Worm (Caenorhabditis elegans) whole organism, L1 larva: Measurements from ENCODE around the gene dmd-6.

Experiments used
- C16A3.4 ChIP-seq: fragments of 150-350 bp; optimal IDR thresholded peaks from 2 replicates; lab custom pipeline; 2014; ENCODE audit warnings: missing biosample characterization, missing genetic modification characterization
- C34B4.2 ChIP-seq: sonication (generic microtip); optimal IDR thresholded peaks from 2 replicates; lab custom pipeline; 2017; ENCODE audit warnings: mild to moderate bottlenecking, missing genetic modification characterization, missing compliant biosample characterization
- aha-1 ChIP-seq: fragments of 150-350 bp; optimal IDR thresholded peaks from 2 replicates; lab custom pipeline; 2014; ENCODE audit warnings: missing biosample characterization, missing genetic modification characterization
- blmp-1 ChIP-seq: fragments of 150-350 bp; optimal IDR thresholded peaks from 2 replicates; lab custom pipeline; 2014; ENCODE audit warnings: missing biosample characterization, missing genetic modification characterization
- ceh-88 ChIP-seq: fragments of 200-800 bp; sonication (Bioruptor generic); IDR thresholded peaks from 2 replicates; pipeline ENCODE4 v1.3.6; 2022; ENCODE audit warnings: missing genetic modification characterization, missing compliant biosample characterization
- ces-1 ChIP-seq: fragments of 150-350 bp; optimal IDR thresholded peaks from 2 replicates; lab custom pipeline; 2014; ENCODE audit warnings: missing biosample characterization, missing genetic modification reagents, missing genetic modification characterization
- dpl-1 ChIP-seq, 3 experiments: fragments of 150-350 bp in 2 of 3; sonication (generic microtip) in 1 of 3; optimal IDR thresholded peaks; 2 replicates each; lab custom pipeline; 2014 to 2017; ENCODE audit warnings: missing biosample characterization in 3 of 3, missing genetic modification characterization in 3 of 3, missing genetic modification reagents in 3 of 3
- dsc-1 ChIP-seq: sonication (generic microtip); optimal IDR thresholded peaks from 2 replicates; lab custom pipeline; 2016; ENCODE audit warnings: mild to moderate bottlenecking, missing genetic modification characterization, missing compliant biosample characterization
- efl-1 ChIP-seq, 4 experiments: fragments of 150-350 bp; optimal IDR thresholded peaks in 3 of 4; peaks in 1 of 4; 1 replicate in 1 of 4; 2 replicates in 3 of 4; lab custom pipeline; 2014; ENCODE audit warnings: missing biosample characterization in 2 of 4, missing genetic modification characterization in 2 of 4, missing genetic modification reagents in 2 of 4
- egl-27 ChIP-seq, 2 experiments: fragments of 150-350 bp in 1 of 2; sonication (generic microtip); optimal IDR thresholded peaks; 3 replicates each; lab custom pipeline; 2017 to 2018; ENCODE audit warnings: missing biosample characterization in 2 of 2, missing genetic modification characterization in 2 of 2, missing genetic modification reagents in 2 of 2
- elt-2 ChIP-seq: sonication (generic microtip); optimal IDR thresholded peaks from 2 replicates; lab custom pipeline; 2016; ENCODE audit warnings: missing genetic modification characterization, mild to moderate bottlenecking, inconsistent platforms, missing compliant biosample characterization, missing genetic modification reagents
- elt-3 ChIP-seq, 6 experiments: fragments of 150-350 bp in 1 of 6; sonication (generic microtip); optimal IDR thresholded peaks; 2 replicates each; lab custom pipeline; 2017 to 2018; ENCODE audit warnings: missing biosample characterization in 6 of 6, missing genetic modification characterization in 6 of 6, inconsistent platforms in 1 of 6
- fkh-4 ChIP-seq: sonication (generic microtip); optimal IDR thresholded peaks from 2 replicates; lab custom pipeline; 2016; ENCODE audit warnings: missing compliant biosample characterization, missing genetic modification characterization, borderline replicate concordance
- grh-1 ChIP-seq: fragments of 200-800 bp; sonication (Bioruptor generic); IDR thresholded peaks from 2 replicates; pipeline ENCODE4 v1.3.6; 2022; ENCODE audit warnings: missing genetic modification reagents, missing genetic modification characterization, missing compliant biosample characterization
- hlh-4 ChIP-seq: sonication (generic microtip); optimal IDR thresholded peaks from 2 replicates; lab custom pipeline; 2016; ENCODE audit warnings: mild to moderate bottlenecking, missing genetic modification characterization, missing compliant biosample characterization
- hpl-2 ChIP-seq: fragments of 150-350 bp; optimal IDR thresholded peaks from 2 replicates; lab custom pipeline; 2014; ENCODE audit warnings: missing biosample characterization, missing genetic modification reagents, missing genetic modification characterization
- isw-1 ChIP-seq: fragments of 200-800 bp; sonication (Bioruptor generic); IDR thresholded peaks from 2 replicates; pipeline ENCODE4 v1.3.6; 2022; ENCODE audit warnings: missing genetic modification characterization, missing compliant biosample characterization
- lin-13 ChIP-seq: fragments of 150-350 bp; optimal IDR thresholded peaks from 2 replicates; lab custom pipeline; 2014; ENCODE audit warnings: missing biosample characterization, missing genetic modification reagents, missing genetic modification characterization
- lin-14 ChIP-seq: fragments of 200-800 bp; sonication (Bioruptor generic); optimal IDR thresholded peaks from 2 replicates; lab custom pipeline; 2018; ENCODE audit warnings: mild to moderate bottlenecking, missing genetic modification characterization, moderate library complexity, missing compliant biosample characterization
- lin-35 ChIP-seq, 2 experiments: fragments of 150-350 bp; optimal IDR thresholded peaks; 2 replicates each; lab custom pipeline; 2014; ENCODE audit warnings: missing biosample characterization in 2 of 2, missing genetic modification characterization in 2 of 2, missing genetic modification reagents in 2 of 2
- lin-39 ChIP-seq: fragments of 150-350 bp; optimal IDR thresholded peaks from 2 replicates; lab custom pipeline; 2014; ENCODE audit warnings: missing biosample characterization, missing genetic modification reagents, missing genetic modification characterization
- lsy-2 ChIP-seq, 2 experiments: fragments of 150-350 bp; optimal IDR thresholded peaks; 2 replicates each; lab custom pipeline; 2014; ENCODE audit warnings: missing biosample characterization in 2 of 2, missing genetic modification characterization in 2 of 2
- mab-9 ChIP-seq: fragments of 200-800 bp; sonication (Bioruptor generic); IDR thresholded peaks from 2 replicates; pipeline ENCODE4 v1.3.6; 2022; ENCODE audit warnings: missing genetic modification reagents, missing genetic modification characterization, missing compliant biosample characterization
- mdl-1 ChIP-seq, 2 experiments: fragments of 150-350 bp; optimal IDR thresholded peaks; 2 replicates each; lab custom pipeline; 2014 to 2017; ENCODE audit warnings: missing biosample characterization in 2 of 2, missing genetic modification characterization in 2 of 2, inconsistent platforms in 1 of 2
- mef-2 ChIP-seq: fragments of 150-350 bp; optimal IDR thresholded peaks from 2 replicates; lab custom pipeline; 2014; ENCODE audit warnings: missing biosample characterization, missing genetic modification characterization
- mep-1 ChIP-seq: fragments of 150-350 bp; optimal IDR thresholded peaks from 2 replicates; lab custom pipeline; 2014; ENCODE audit warnings: missing biosample characterization, missing genetic modification characterization
- nhr-19 ChIP-seq: fragments of 200-800 bp; sonication (Bioruptor generic); conservative IDR thresholded peaks from 2 replicates; pipeline ENCODE4 v1.3.6; 2022; ENCODE audit warnings: missing genetic modification characterization, missing compliant biosample characterization
- nhr-20 ChIP-seq: sonication (generic microtip); optimal IDR thresholded peaks from 2 replicates; lab custom pipeline; 2016; ENCODE audit warnings: mild to moderate bottlenecking, missing genetic modification characterization, missing compliant biosample characterization
- nhr-237 ChIP-seq: fragments of 150-350 bp; optimal IDR thresholded peaks from 2 replicates; lab custom pipeline; 2014; ENCODE audit warnings: missing biosample characterization, missing genetic modification characterization
- nhr-47 ChIP-seq: sonication (generic microtip); optimal IDR thresholded peaks from 2 replicates; lab custom pipeline; 2016; ENCODE audit warnings: mild to moderate bottlenecking, missing genetic modification characterization, moderate library complexity, missing compliant biosample characterization
- nhr-71 ChIP-seq: sonication (generic microtip); optimal IDR thresholded peaks from 2 replicates; lab custom pipeline; 2016; ENCODE audit warnings: mild to moderate bottlenecking, missing genetic modification characterization, moderate library complexity, missing compliant biosample characterization
- nhr-85 ChIP-seq: sonication (generic microtip); peaks from one replicate; lab custom pipeline; 2016; ENCODE audit warnings: missing genetic modification characterization, inconsistent platforms, missing compliant biosample characterization
- pax-3 ChIP-seq: fragments of 200-800 bp; sonication (Bioruptor generic); optimal IDR thresholded peaks from 2 replicates; lab custom pipeline; 2018; ENCODE audit warnings: mild to moderate bottlenecking, missing genetic modification characterization, moderate library complexity, missing compliant biosample characterization
- rnt-1 ChIP-seq: sonication (generic microtip); optimal IDR thresholded peaks from 2 replicates; lab custom pipeline; 2016; ENCODE audit warnings: mild to moderate bottlenecking, missing genetic modification characterization, moderate library complexity, missing compliant biosample characterization
- snpc-4 ChIP-seq: fragments of 150-350 bp; optimal IDR thresholded peaks from 2 replicates; lab custom pipeline; 2014; ENCODE audit warnings: missing biosample characterization, missing genetic modification characterization
- snu-23 ChIP-seq: sonication (generic microtip); optimal IDR thresholded peaks from 2 replicates; lab custom pipeline; 2016; ENCODE audit warnings: missing genetic modification characterization, missing compliant biosample characterization
- swsn-7 ChIP-seq: sonication (generic microtip); optimal IDR thresholded peaks from 2 replicates; lab custom pipeline; 2016; ENCODE audit warnings: missing genetic modification characterization, missing compliant biosample characterization
- tbx-2 ChIP-seq: sonication (generic microtip); optimal IDR thresholded peaks from 2 replicates; lab custom pipeline; 2016; ENCODE audit warnings: missing genetic modification characterization, missing compliant biosample characterization
- unc-30 ChIP-seq: sonication (generic microtip); optimal IDR thresholded peaks from 2 replicates; lab custom pipeline; 2017; ENCODE audit warnings: missing biosample characterization, missing genetic modification characterization
- unc-62 ChIP-seq: fragments of 150-350 bp; optimal IDR thresholded peaks from 2 replicates; lab custom pipeline; 2014; ENCODE audit warnings: missing biosample characterization, missing genetic modification reagents, missing genetic modification characterization
- unc-86 ChIP-seq: sonication (generic microtip); optimal IDR thresholded peaks from 2 replicates; lab custom pipeline; 2016; ENCODE audit warnings: missing genetic modification characterization, missing compliant biosample characterization
- vab-15 ChIP-seq: sonication (generic microtip); optimal IDR thresholded peaks from 2 replicates; lab custom pipeline; 2017; ENCODE audit warnings: missing genotype, mild to moderate bottlenecking, missing genetic modification characterization, missing compliant biosample characterization
- xbp-1 ChIP-seq: sonication (generic microtip); optimal IDR thresholded peaks from 2 replicates; lab custom pipeline; 2016; ENCODE audit warnings: missing genetic modification characterization, missing compliant biosample characterization
- zag-1 ChIP-seq: fragments of 150-350 bp; optimal IDR thresholded peaks from 2 replicates; lab custom pipeline; 2014; ENCODE audit warnings: missing biosample characterization, missing genetic modification characterization
- ztf-4 ChIP-seq: fragments of 150-350 bp; optimal IDR thresholded peaks from 2 replicates; lab custom pipeline; 2014; ENCODE audit warnings: missing biosample characterization, missing genetic modification characterization

dmd-6 gene

DNA sequence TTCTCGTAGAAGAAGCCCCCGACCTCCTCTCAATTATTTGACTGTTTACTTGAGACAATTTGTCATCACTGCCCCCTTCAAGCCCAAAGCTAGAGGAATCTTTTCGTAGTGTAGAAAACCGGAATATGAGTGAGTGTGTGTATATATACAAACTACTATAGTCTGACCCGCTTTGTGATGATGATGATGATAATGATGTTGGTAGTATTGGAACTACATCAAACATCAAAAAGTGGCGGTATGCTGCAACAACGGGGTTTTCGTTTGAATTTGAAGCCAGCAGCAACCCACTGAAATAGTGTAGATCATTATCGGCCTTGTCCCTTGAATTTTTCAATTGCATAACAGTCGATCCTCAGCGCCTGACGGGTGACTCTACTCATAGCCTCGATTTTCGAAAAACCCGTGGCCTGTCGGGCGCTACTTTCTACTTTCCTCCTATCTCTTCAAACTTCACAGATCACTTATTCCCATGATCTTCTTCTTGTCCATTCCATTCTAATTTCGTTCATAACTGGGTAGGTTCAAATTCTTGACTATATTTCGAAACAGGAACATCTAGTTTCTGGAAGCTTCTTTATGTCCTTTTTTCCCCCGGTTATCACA, 4.4 kb upstream of the dmd-6 start:
- TF ChIP-seq mdl-1 (tag; optimal IDR thresholded peaks at IDR 0.05; lab: Kevin White, UChicago) (peak in 1 of 2 experiments; percentile 2), hpl-2 (GFP tag; lab: Kevin White, UChicago) (no peak), nhr-237 (tag; lab: Kevin White, UChicago) (no peak), dsc-1 (tag; lab: Kevin White, UChicago) (no peak), unc-62 (GFP tag; lab: Kevin White, UChicago) (no peak), dpl-1 (GFP tag; optimal IDR thresholded peaks at IDR 0.05; lab: Kevin White, UChicago) (peak in 1 of 3 experiments; percentile 9), lin-13 (GFP tag; lab: Kevin White, UChicago) (peak; percentile 41), snu-23 (GFP tag; lab: Kevin White, UChicago) (peak; percentile 53), aha-1 (tag; lab: Kevin White, UChicago) (peak; percentile 6), rnt-1 (tag; lab: Kevin White, UChicago) (peak; percentile 52), lin-35 (GFP tag; optimal IDR thresholded peaks at IDR 0.05; lab: Kevin White, UChicago) (peak; percentile 1 to 26), vab-15 (tag; lab: Kevin White, UChicago) (no peak), egl-27 (tag; optimal IDR thresholded peaks at IDR 0.05; lab: Kevin White, UChicago) (no peak), lin-14 (GFP tag; lab: Kevin White, UChicago) (peak; percentile 29), ces-1 (GFP tag; lab: Kevin White, UChicago) (no peak), swsn-7 (tag; lab: Kevin White, UChicago) (peak; percentile 15), nhr-19 (GFP tag; lab: Robert Waterston, UW) (no peak; the same call in 1 of the 2 replicates), nhr-71 (peak; percentile 34), efl-1 (optimal IDR thresholded peaks at IDR 0.05; lab: Kevin White, UChicago) (no peak), efl-1 (GFP tag; optimal IDR thresholded peaks at IDR 0.05 in 1 of 2; lab: Kevin White, UChicago) (peak in 1 of 2 experiments; percentile 28), nhr-85 (tag; lab: Kevin White, UChicago) (peak; percentile 83), elt-3 (tag; optimal IDR thresholded peaks at IDR 0.05; lab: Kevin White, UChicago) (peak in 3 of 6 experiments; percentile 14 to 71 (median 39)), nhr-20 (tag; lab: Kevin White, UChicago) (peak; percentile 81), fkh-4 (tag; lab: Kevin White, UChicago) (no peak), snpc-4 (tag; lab: Kevin White, UChicago) (peak; percentile 95)
- TF ChIP-seq, all 84 proteins: peak for 15

DNA sequence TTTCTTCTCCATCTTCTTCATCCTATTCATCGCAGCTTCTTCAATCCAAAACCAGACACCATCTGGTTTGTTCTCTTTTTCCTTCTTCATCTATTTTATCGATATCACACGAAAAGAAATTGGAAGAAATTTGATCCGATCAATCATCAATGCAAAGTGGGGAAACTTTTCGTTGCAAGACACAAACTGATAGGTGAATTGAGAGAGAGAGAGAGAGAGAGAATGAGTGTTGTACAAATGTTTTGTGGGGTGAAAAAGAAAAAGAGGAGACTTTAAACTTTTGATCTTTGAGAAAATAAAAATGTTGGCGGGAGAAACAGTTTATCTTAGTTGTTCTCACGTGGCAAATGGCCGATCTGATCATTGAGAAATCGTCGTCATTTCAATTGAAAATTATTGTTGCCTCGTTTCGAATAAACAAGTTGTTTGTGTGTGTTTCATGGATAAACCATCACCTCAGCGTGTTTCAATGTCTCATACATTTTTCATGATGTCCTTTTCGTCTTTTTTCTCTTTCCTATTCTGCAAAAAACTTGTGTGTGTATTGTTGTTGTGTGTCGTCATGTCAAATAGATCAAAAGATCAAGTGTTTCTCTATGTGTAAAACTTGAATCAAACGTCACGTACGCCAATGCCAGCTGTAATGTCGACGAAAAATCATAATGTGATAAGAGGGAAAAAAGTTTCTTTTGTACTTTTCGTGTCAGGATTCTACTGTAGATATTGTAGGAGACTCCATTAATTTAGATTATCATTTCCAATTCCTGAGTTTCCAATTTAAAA, 3.7 kb upstream of the dmd-6 start:
- TF ChIP-seq mep-1 (tag; lab: Kevin White, UChicago) (peak; percentile 14), lin-39 (tag; lab: Kevin White, UChicago) (peak; percentile 14), lin-35 (GFP tag; optimal IDR thresholded peaks at IDR 0.05; lab: Kevin White, UChicago) (peak; percentile 35 to 37), unc-30 (tag; lab: Kevin White, UChicago) (no peak), ztf-4 (tag; lab: Kevin White, UChicago) (peak; percentile 34), nhr-19 (GFP tag; lab: Robert Waterston, UW) (peak; percentile 71), hlh-4 (no peak), lin-14 (GFP tag; lab: Kevin White, UChicago) (peak; percentile 82), isw-1 (GFP tag; lab: Robert Waterston, UW) (no peak), dpl-1 (GFP tag; optimal IDR thresholded peaks at IDR 0.05; lab: Kevin White, UChicago) (peak in 2 of 3 experiments; percentile 29 to 44), dsc-1 (tag; lab: Kevin White, UChicago) (peak; percentile 4), C16A3.4 (tag; lab: Kevin White, UChicago) (peak; percentile 34), efl-1 (optimal IDR thresholded peaks at IDR 0.05; lab: Kevin White, UChicago) (peak; percentile 1 to 24), efl-1 (GFP tag; optimal IDR thresholded peaks at IDR 0.05 in 1 of 2; lab: Kevin White, UChicago) (peak in 1 of 2 experiments; percentile 94), elt-2 (peak; percentile 30), ceh-88 (peak; percentile 55; the same call in 1 of the 2 replicates), blmp-1 (tag; lab: Kevin White, UChicago) (peak; percentile 77), pax-3 (tag; lab: Kevin White, UChicago) (no peak), C34B4.2 (tag; lab: Kevin White, UChicago) (no peak), grh-1 (GFP tag; lab: Robert Waterston, UW) (0 out of 2 replicates have a peak, but pooled peaks have one; percentile 43), mab-9 (GFP tag; lab: Robert Waterston, UW) (no peak), snpc-4 (tag; lab: Kevin White, UChicago) (peak; percentile 4), zag-1 (tag; lab: Kevin White, UChicago) (no peak), nhr-47 (tag; lab: Kevin White, UChicago) (peak; percentile 53), nhr-71 (peak; percentile 92), mef-2 (tag; lab: Kevin White, UChicago) (no peak), xbp-1 (tag; lab: Kevin White, UChicago) (peak; percentile 37), egl-27 (tag; optimal IDR thresholded peaks at IDR 0.05; lab: Kevin White, UChicago) (peak in 1 of 2 experiments; percentile 4), lsy-2 (tag; optimal IDR thresholded peaks at IDR 0.05; lab: Kevin White, UChicago) (peak; percentile 59 to 65), unc-86 (tag; lab: Kevin White, UChicago) (peak; percentile 9), tbx-2 (tag; lab: Kevin White, UChicago) (peak; percentile 46), mdl-1 (tag; optimal IDR thresholded peaks at IDR 0.05; lab: Kevin White, UChicago) (peak in 1 of 2 experiments; percentile 46)
